Worm (Caenorhabditis elegans): ENCODE measurements around the gene irld-12.
"Not testable (repeated sequence)": the region's sequence is repeated elsewhere in the genome, so short reads cannot be mapped to it uniquely, and the experiment has no call there.

- TF ChIP-seq flt-1 (GFP tag; IDR thresholded peaks at IDR 0.05); ztf-29 (GFP tag; IDR thresholded peaks at IDR 0.05); klf-2 (GFP tag; conservative IDR thresholded peaks at IDR 0.05); cog-1 (tag; optimal IDR thresholded peaks at IDR 0.05): not testable (repeated sequence)
Measured at ce11 chrV:2975285-2975684, 45.9 kb downstream of the irld-12 start, which contains the start of gene srw-123.
